Fruit fly (Drosophila melanogaster) whole organism, embryonic: ENCODE data around the gene Smox.
A peak's percentile ranks its signal among the peaks of the same experiment; 100 is the strongest.

Experiments
- CG10267 ChIP-seq: fragments of 200-800 bp; sonication (Bioruptor generic); optimal IDR thresholded peaks from 2 replicates; lab custom pipeline; 2018; ENCODE audit warnings: missing biosample characterization, mild to moderate bottlenecking, missing genetic modification characterization, moderate library complexity
- CG11504 ChIP-seq: fragments of 200-800 bp; sonication (Bioruptor generic); optimal IDR thresholded peaks from 3 replicates; lab custom pipeline; 2019; ENCODE audit warnings: missing biosample characterization, mild to moderate bottlenecking, missing genetic modification characterization, moderate library complexity
- CG13624 ChIP-seq: fragments of 200-800 bp; sonication (Bioruptor generic); optimal IDR thresholded peaks from 2 replicates; lab custom pipeline; 2016; ENCODE audit warnings: missing biosample characterization, missing genetic modification characterization
- CG15269 ChIP-seq: fragments of 200-800 bp; sonication (Bioruptor generic); optimal IDR thresholded peaks from 2 replicates; lab custom pipeline; 2018; ENCODE audit warnings: missing biosample characterization, mild to moderate bottlenecking, missing genetic modification characterization, moderate library complexity
- CG17568 ChIP-seq: fragments of 200-800 bp; sonication (Bioruptor generic); optimal IDR thresholded peaks from 2 replicates; lab custom pipeline; 2018; ENCODE audit warnings: missing biosample characterization, mild to moderate bottlenecking, missing genetic modification characterization, moderate library complexity
- CG17802 ChIP-seq: fragments of 200-800 bp; sonication (Bioruptor generic); optimal IDR thresholded peaks from 2 replicates; lab custom pipeline; 2018; ENCODE audit warnings: missing biosample characterization, mild to moderate bottlenecking, missing genetic modification characterization, moderate library complexity
- CG17912 ChIP-seq: fragments of 200-800 bp; sonication (Bioruptor generic); optimal IDR thresholded peaks from 2 replicates; lab custom pipeline; 2018; ENCODE audit warnings: missing biosample characterization, mild to moderate bottlenecking, missing genetic modification characterization
- CG30403 ChIP-seq: fragments of 200-800 bp; sonication (Bioruptor generic); optimal IDR thresholded peaks from 3 replicates; lab custom pipeline; 2016; ENCODE audit warnings: missing biosample characterization, missing genetic modification characterization
- CG32767 ChIP-seq: fragments of 200-800 bp; sonication (Bioruptor generic); IDR thresholded peaks from 2 replicates; pipeline ENCODE4 v1.3.6; 2022; ENCODE audit warnings: missing biosample characterization, missing genetic modification characterization
- CG33557 ChIP-seq: fragments of 200-800 bp; sonication (Bioruptor generic); optimal IDR thresholded peaks from 2 replicates; lab custom pipeline; 2019; ENCODE audit warnings: missing biosample characterization, mild to moderate bottlenecking, missing genetic modification characterization, moderate library complexity
- CG5953 ChIP-seq: fragments of 200-800 bp; sonication (Bioruptor generic); IDR thresholded peaks from 2 replicates; pipeline ENCODE4 v1.3.6; 2022; ENCODE audit warnings: missing biosample characterization, missing genetic modification characterization
- CG6272 ChIP-seq: fragments of 200-800 bp; sonication (Bioruptor generic); IDR thresholded peaks from 2 replicates; pipeline ENCODE4 v1.3.6; 2022; ENCODE audit warnings: missing biosample characterization, missing genetic modification characterization
- CG7987 ChIP-seq: fragments of 200-800 bp; sonication (Bioruptor generic); optimal IDR thresholded peaks from 2 replicates; lab custom pipeline; 2018; ENCODE audit warnings: missing biosample characterization, mild to moderate bottlenecking, missing genetic modification characterization, moderate library complexity
- CG9797 ChIP-seq: fragments of 200-800 bp; sonication (Bioruptor generic); optimal IDR thresholded peaks from 3 replicates; lab custom pipeline; 2018; ENCODE audit warnings: missing biosample characterization, mild to moderate bottlenecking, missing genetic modification characterization
- Doc3 ChIP-seq: fragments of 200-800 bp; sonication (Bioruptor generic); IDR thresholded peaks from 3 replicates; pipeline ENCODE4 v1.3.6; 2022; ENCODE audit warnings: missing biosample characterization, missing genetic modification characterization; ENCODE audit not compliant: partially characterized antibody
- ERR ChIP-seq: fragments of 200-800 bp; sonication (Bioruptor generic); optimal IDR thresholded peaks from 2 replicates; lab custom pipeline; 2016; ENCODE audit warnings: missing biosample characterization, missing genetic modification characterization
- Fer2 ChIP-seq: fragments of 200-800 bp; sonication (Bioruptor generic); optimal IDR thresholded peaks from 2 replicates; lab custom pipeline; 2018; ENCODE audit warnings: missing biosample characterization, mild to moderate bottlenecking, missing genetic modification characterization, moderate library complexity
- Gug ChIP-seq: fragments of 200-800 bp; sonication (Bioruptor generic); IDR thresholded peaks from 4 replicates; pipeline ENCODE4 v1.3.6; 2022; ENCODE audit warnings: missing biosample characterization, missing genetic modification characterization
- Hand ChIP-seq: fragments of 200-800 bp; sonication (Bioruptor generic); optimal IDR thresholded peaks from 2 replicates; lab custom pipeline; 2017; ENCODE audit warnings: mild to moderate bottlenecking, missing biosample characterization, missing genetic modification reagents, missing genetic modification characterization
- Jarid2 ChIP-seq: fragments of 200-800 bp; sonication (Bioruptor generic); optimal IDR thresholded peaks from 3 replicates; lab custom pipeline; 2017; ENCODE audit warnings: mild to moderate bottlenecking, missing biosample characterization, missing genetic modification reagents, missing genetic modification characterization
- NC2α ChIP-seq: fragments of 200-800 bp; sonication (Bioruptor generic); optimal IDR thresholded peaks from 2 replicates; lab custom pipeline; 2016; ENCODE audit warnings: missing biosample characterization, missing genetic modification characterization
- Neu2 ChIP-seq: fragments of 200-800 bp; sonication (Bioruptor generic); optimal IDR thresholded peaks from 3 replicates; lab custom pipeline; 2016; ENCODE audit warnings: missing biosample characterization, missing genetic modification characterization, borderline replicate concordance
- Nf-YC ChIP-seq: fragments of 200-800 bp; optimal IDR thresholded peaks from 3 replicates; lab custom pipeline; 2019; ENCODE audit warnings: missing biosample characterization, mild to moderate bottlenecking, missing genetic modification characterization, moderate library complexity
- Opbp ChIP-seq: fragments of 200-800 bp; sonication (Bioruptor generic); IDR thresholded peaks from 3 replicates; pipeline ENCODE4 v1.3.6; 2022; ENCODE audit warnings: missing biosample characterization, missing genetic modification characterization; ENCODE audit not compliant: partially characterized antibody
- Rfx ChIP-seq: fragments of 200-800 bp; sonication (Bioruptor generic); IDR thresholded peaks from 2 replicates; pipeline ENCODE4 v1.3.6; 2022; ENCODE audit warnings: missing biosample characterization, missing genetic modification characterization
- Side ChIP-seq: fragments of 200-800 bp; sonication (Bioruptor generic); optimal IDR thresholded peaks from 2 replicates; lab custom pipeline; 2016; ENCODE audit warnings: missing biosample characterization, missing genetic modification characterization
- Sry-β ChIP-seq: fragments of 200-800 bp; sonication (Bioruptor generic); optimal IDR thresholded peaks from 2 replicates; lab custom pipeline; 2018; ENCODE audit warnings: missing biosample characterization, mild to moderate bottlenecking, missing genetic modification characterization, moderate library complexity
- az2 ChIP-seq: fragments of 200-800 bp; sonication (Bioruptor generic); optimal IDR thresholded peaks from 3 replicates; lab custom pipeline; 2016; ENCODE audit warnings: missing biosample characterization, missing genetic modification characterization
- chn ChIP-seq: fragments of 200-800 bp; sonication (Bioruptor generic); optimal IDR thresholded peaks from 2 replicates; lab custom pipeline; 2016; ENCODE audit warnings: missing biosample characterization, missing genetic modification characterization
- ci ChIP-seq: fragments of 200-800 bp; sonication (Bioruptor generic); IDR thresholded peaks from 3 replicates; pipeline ENCODE4 v1.3.6; 2022; ENCODE audit warnings: missing biosample characterization, missing genetic modification characterization
- corto ChIP-seq: fragments of 200-800 bp; sonication (Bioruptor generic); optimal IDR thresholded peaks from 2 replicates; lab custom pipeline; 2016; ENCODE audit warnings: missing biosample characterization, mild to moderate bottlenecking, missing genetic modification characterization, moderate library complexity
- dan ChIP-seq: fragments of 200-800 bp; sonication (Bioruptor generic); IDR thresholded peaks from 2 replicates; pipeline ENCODE4 v1.3.6; 2022; ENCODE audit warnings: missing biosample characterization, missing genetic modification characterization
- danr ChIP-seq: fragments of 200-800 bp; sonication (Bioruptor generic); IDR thresholded peaks from 2 replicates; pipeline ENCODE4 v1.3.6; 2022; ENCODE audit warnings: missing biosample characterization, missing genetic modification characterization
- dimm ChIP-seq: fragments of 200-800 bp; sonication (Bioruptor generic); IDR thresholded peaks from 2 replicates; pipeline ENCODE4 v1.3.6; 2022; ENCODE audit warnings: missing biosample characterization, missing genetic modification characterization
- eve ChIP-seq, 2 experiments: fragments of >200 bp; optimal IDR thresholded peaks; 2 replicates each; lab custom pipeline; 2017; ENCODE audit warnings: missing biosample characterization in 2 of 2, missing genetic modification characterization in 2 of 2
- exex ChIP-seq: fragments of 200-800 bp; sonication (Bioruptor generic); optimal IDR thresholded peaks from 4 replicates; lab custom pipeline; 2018; ENCODE audit warnings: missing biosample characterization, mild to moderate bottlenecking, missing genetic modification characterization, moderate library complexity
- fd64A ChIP-seq: fragments of 200-800 bp; sonication (Bioruptor generic); optimal IDR thresholded peaks from 3 replicates; lab custom pipeline; 2018; ENCODE audit warnings: missing biosample characterization, mild to moderate bottlenecking, missing genetic modification characterization
- gem ChIP-seq: fragments of 200-800 bp; sonication (Bioruptor generic); optimal IDR thresholded peaks from 2 replicates; lab custom pipeline; 2019; ENCODE audit warnings: missing biosample characterization, mild to moderate bottlenecking, missing genetic modification characterization, moderate library complexity
- lilli ChIP-seq: fragments of 200-800 bp; sonication (Bioruptor generic); optimal IDR thresholded peaks from 3 replicates; lab custom pipeline; 2016; ENCODE audit warnings: missing biosample characterization, missing genetic modification characterization
- mld ChIP-seq: fragments of 200-800 bp; sonication (Bioruptor generic); IDR thresholded peaks from 3 replicates; pipeline ENCODE4 v1.3.6; 2022; ENCODE audit warnings: missing biosample characterization, missing genetic modification characterization; ENCODE audit not compliant: partially characterized antibody
- nau ChIP-seq: fragments of 200-800 bp; sonication (Bioruptor generic); optimal IDR thresholded peaks from 3 replicates; lab custom pipeline; 2017; ENCODE audit warnings: missing biosample characterization, mild to moderate bottlenecking, missing genetic modification characterization, missing genetic modification reagents
- nmo ChIP-seq: fragments of 200-800 bp; sonication (Bioruptor generic); optimal IDR thresholded peaks from 2 replicates; lab custom pipeline; 2018; ENCODE audit warnings: missing biosample characterization, mild to moderate bottlenecking, missing genetic modification characterization, moderate library complexity
- phol ChIP-seq: fragments of 200-800 bp; sonication (Bioruptor generic); optimal IDR thresholded peaks from 3 replicates; lab custom pipeline; 2018; ENCODE audit warnings: missing biosample characterization, mild to moderate bottlenecking, missing genetic modification characterization, moderate library complexity
- pnt ChIP-seq: fragments of 200-800 bp; sonication (Bioruptor generic); optimal IDR thresholded peaks from 3 replicates; lab custom pipeline; 2016; ENCODE audit warnings: missing biosample characterization, missing genetic modification characterization
- rib ChIP-seq: fragments of 200-800 bp; sonication (Bioruptor generic); IDR thresholded peaks from 2 replicates; pipeline ENCODE4 v1.3.6; 2022; ENCODE audit warnings: missing biosample characterization, missing genetic modification characterization
- run ChIP-seq: fragments of 200-800 bp; sonication (Bioruptor generic); optimal IDR thresholded peaks from 3 replicates; lab custom pipeline; 2018; ENCODE audit warnings: missing biosample characterization, mild to moderate bottlenecking, missing genetic modification characterization
- sens ChIP-seq: fragments of 200-800 bp; sonication (Bioruptor generic); peaks from one replicate; lab custom pipeline; 2016; ENCODE audit warnings: missing biosample characterization, missing genetic modification characterization
- seq ChIP-seq: fragments of 200-800 bp; sonication (Bioruptor generic); IDR thresholded peaks from 2 replicates; pipeline ENCODE4 v1.3.6; 2022; ENCODE audit warnings: missing biosample characterization, missing genetic modification characterization
- shn ChIP-seq: fragments of 200-800 bp; sonication (Bioruptor generic); optimal IDR thresholded peaks from 3 replicates; lab custom pipeline; 2016; ENCODE audit warnings: missing biosample characterization, missing genetic modification characterization
- toy ChIP-seq: fragments of 200-800 bp; sonication (Bioruptor generic); IDR thresholded peaks from 2 replicates; pipeline ENCODE4 v1.3.6; 2022; ENCODE audit warnings: missing biosample characterization, missing genetic modification characterization
- trh ChIP-seq: fragments of 200-800 bp; sonication (Bioruptor generic); optimal IDR thresholded peaks from 2 replicates; lab custom pipeline; 2016; ENCODE audit warnings: missing biosample characterization, missing genetic modification characterization
- zen2 ChIP-seq: fragments of 200-800 bp; sonication (Bioruptor generic); IDR thresholded peaks from 3 replicates; pipeline ENCODE4 v1.3.6; 2022; ENCODE audit warnings: missing biosample characterization, missing genetic modification characterization; ENCODE audit not compliant: partially characterized antibody

Gene Smox

dm6 chrX:8142067-8142462 is at the start of gene Smox (continued):
- TF ChIP-seq CG5953 (GFP tag; lab: Robert Waterston, UW) = no peak
- no peak for TF ChIP-seq Hand (GFP tag; lab: Kevin White, UChicago)
- TF ChIP-seq corto (GFP tag; lab: Kevin White, UChicago) = no peak
- TF ChIP-seq phol (tag; lab: Kevin White, UChicago) = peak; percentile 17
- TF ChIP-seq CG15269 (tag; lab: Kevin White, UChicago) = no peak
- no peak for TF ChIP-seq Fer2 (tag; lab: Kevin White, UChicago)
- TF ChIP-seq CG7987 (GFP tag; lab: Kevin White, UChicago) = no peak
- peak; percentile 54 for TF ChIP-seq CG10267 (tag; lab: Kevin White, UChicago)
- TF ChIP-seq run (tag; lab: Kevin White, UChicago) = no peak
- TF ChIP-seq Jarid2 (GFP tag; lab: Kevin White, UChicago) = no peak
- TF ChIP-seq CG17912 (GFP tag; lab: Kevin White, UChicago) = no peak
- TF ChIP-seq CG6272 (GFP tag; lab: Robert Waterston, UW) = no peak
- no peak for TF ChIP-seq toy (GFP tag; lab: Robert Waterston, UW)
- TF ChIP-seq az2 (GFP tag; lab: Kevin White, UChicago) = no peak
- TF ChIP-seq eve (GFP tag; optimal IDR thresholded peaks at IDR 0.05; lab: Kevin White, UChicago) = no peak
- no peak for TF ChIP-seq mld (GFP tag; lab: Robert Waterston, UW)
- no peak for TF ChIP-seq CG11504 (tag; lab: Kevin White, UChicago)
- no peak for TF ChIP-seq nau (GFP tag; lab: Kevin White, UChicago)
- no peak for TF ChIP-seq NC2α (GFP tag; lab: Kevin White, UChicago)
- no peak for TF ChIP-seq shn (GFP tag; lab: Kevin White, UChicago)
- TF ChIP-seq CG30403 (GFP tag; lab: Kevin White, UChicago) = no peak
- TF ChIP-seq Rfx (GFP tag; lab: Robert Waterston, UW) = no peak
- peak; percentile 23 for TF ChIP-seq nmo (GFP tag; lab: Kevin White, UChicago)
- TF ChIP-seq danr (GFP tag; lab: Robert Waterston, UW) = no peak
- no peak for TF ChIP-seq chn (GFP tag; lab: Kevin White, UChicago)
- no peak for TF ChIP-seq Neu2 (GFP tag; lab: Kevin White, UChicago)
- TF ChIP-seq seq = no peak
- no peak for TF ChIP-seq Gug
- no peak for TF ChIP-seq lilli (GFP tag; lab: Kevin White, UChicago)
- TF ChIP-seq Nf-YC (tag; lab: Kevin White, UChicago) = no peak
- TF ChIP-seq Sry-β (GFP tag; lab: Kevin White, UChicago) = no peak
- TF ChIP-seq CG17802 (tag; lab: Kevin White, UChicago) = no peak
- TF ChIP-seq ci (GFP tag; lab: Robert Waterston, UW) = no peak
- no peak for TF ChIP-seq pnt (GFP tag; lab: Kevin White, UChicago)
- TF ChIP-seq CG32767 (GFP tag; lab: Robert Waterston, UW) = no peak
- TF ChIP-seq CG17568 (GFP tag; lab: Kevin White, UChicago) = no peak
- no peak for TF ChIP-seq fd64A
- TF ChIP-seq CG33557 (GFP tag; lab: Kevin White, UChicago) = no peak
- no peak for TF ChIP-seq sens (GFP tag; lab: Kevin White, UChicago)
- no peak for TF ChIP-seq gem (tag; lab: Kevin White, UChicago)
- TF ChIP-seq dan (GFP tag; lab: Robert Waterston, UW) = no peak
- TF ChIP-seq dimm (GFP tag; lab: Robert Waterston, UW) = no peak
- no peak for TF ChIP-seq Doc3 (GFP tag; lab: Robert Waterston, UW)
- no peak for TF ChIP-seq exex (tag; lab: Kevin White, UChicago)
- TF ChIP-seq trh (GFP tag; lab: Kevin White, UChicago) = no peak
- no peak for TF ChIP-seq Side (GFP tag; lab: Kevin White, UChicago)
- TF ChIP-seq zen2 (GFP tag; lab: Robert Waterston, UW) = no peak
- TF ChIP-seq rib (GFP tag; lab: Robert Waterston, UW) = peak; percentile 65; the same call in 1 of the 2 replicates
- no peak for TF ChIP-seq Opbp
- peak; percentile 97 for TF ChIP-seq CG9797 (GFP tag; lab: Kevin White, UChicago)
- no peak for TF ChIP-seq ERR (GFP tag; lab: Kevin White, UChicago)
- peak; percentile 38 for TF ChIP-seq CG13624 (GFP tag; lab: Kevin White, UChicago)
